Worm (Caenorhabditis elegans) whole organism, L2 larva: ENCODE data around the gene R11F4.2.

Experiments used
- alr-1 ChIP-seq: fragments of 150-350 bp; optimal IDR thresholded peaks from 2 replicates; lab custom pipeline; 2014; ENCODE audit warnings: missing biosample characterization, missing genetic modification characterization
- aly-2 ChIP-seq: fragments of 150-350 bp; optimal IDR thresholded peaks from 2 replicates; lab custom pipeline; 2014; ENCODE audit warnings: missing biosample characterization, missing genetic modification characterization
- ama-1 ChIP-seq: fragments of 150-350 bp; optimal IDR thresholded peaks from 2 replicates; lab custom pipeline; 2018; ENCODE audit warnings: inconsistent platforms
- egl-27 ChIP-seq: sonication (generic microtip); optimal IDR thresholded peaks from 3 replicates; lab custom pipeline; 2017; ENCODE audit warnings: missing biosample characterization, missing genetic modification reagents, missing genetic modification characterization
- lin-13 ChIP-seq: fragments of 150-350 bp; optimal IDR thresholded peaks from 2 replicates; lab custom pipeline; 2014; ENCODE audit warnings: missing biosample characterization, missing genetic modification reagents, missing genetic modification characterization
- lin-39 ChIP-seq: fragments of 150-350 bp; optimal IDR thresholded peaks from 2 replicates; lab custom pipeline; 2014; ENCODE audit warnings: missing biosample characterization, missing genetic modification reagents, missing genetic modification characterization
- lsy-2 ChIP-seq, 2 experiments: fragments of 150-350 bp in 1 of 2; sonication (generic microtip) in 1 of 2; optimal IDR thresholded peaks; 2 replicates each; lab custom pipeline; 2014 to 2017; ENCODE audit warnings: missing biosample characterization in 2 of 2, missing genetic modification characterization in 2 of 2
- nhr-21 ChIP-seq: fragments of 150-350 bp; optimal IDR thresholded peaks from 2 replicates; lab custom pipeline; 2014; ENCODE audit warnings: missing biosample characterization, missing genetic modification characterization
- nhr-77 ChIP-seq: fragments of 150-350 bp; optimal IDR thresholded peaks from 2 replicates; lab custom pipeline; 2014; ENCODE audit warnings: missing biosample characterization, missing genetic modification characterization
- sem-4 ChIP-seq: fragments of 150-350 bp; optimal IDR thresholded peaks from 2 replicates; lab custom pipeline; 2014; ENCODE audit warnings: missing biosample characterization, missing genetic modification reagents, missing genetic modification characterization
- skn-1 ChIP-seq: sonication (generic microtip); optimal IDR thresholded peaks from 2 replicates; lab custom pipeline; 2017; ENCODE audit warnings: missing biosample characterization, missing genetic modification characterization
- snpc-4 ChIP-seq: fragments of 150-350 bp; optimal IDR thresholded peaks from 2 replicates; lab custom pipeline; 2014; ENCODE audit warnings: missing biosample characterization, missing genetic modification characterization
- ztf-1 ChIP-seq: fragments of 200-800 bp; sonication (Bioruptor generic); conservative IDR thresholded peaks from 2 replicates; pipeline ENCODE4 v1.3.6; 2022; ENCODE audit warnings: missing genetic modification characterization, missing compliant biosample characterization
- ztf-4 ChIP-seq: fragments of 150-350 bp; optimal IDR thresholded peaks from 2 replicates; lab custom pipeline; 2014; ENCODE audit warnings: missing biosample characterization, missing genetic modification characterization

DNA sequence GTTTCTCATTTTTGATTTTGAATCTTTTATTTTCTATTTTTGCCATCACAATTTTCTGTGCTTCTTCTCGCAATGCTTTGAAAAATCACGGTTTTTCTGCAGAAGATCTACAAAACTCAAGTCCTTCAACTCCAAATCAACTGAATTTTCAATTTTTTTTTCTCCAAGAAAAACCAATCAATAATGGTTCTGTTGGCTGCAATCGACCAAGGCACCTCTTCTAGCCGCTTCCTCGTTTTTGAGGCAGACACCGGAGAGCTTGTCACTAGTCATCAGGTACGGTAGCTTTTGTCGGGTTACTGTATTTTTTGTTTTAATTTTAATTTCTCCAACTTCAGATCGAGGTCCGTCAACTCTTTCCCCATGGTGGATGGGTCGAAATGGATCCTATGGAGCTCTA lies 9.0 kb downstream of the R11F4.2 start, which contains the start of gene R11F4.1:
- TF ChIP-seq alr-1 (tag; lab: Kevin White, UChicago) (no peak), ama-1 (no peak), lin-39 (tag; lab: Kevin White, UChicago) (no peak), snpc-4 (tag; lab: Kevin White, UChicago) (no peak), egl-27 (tag; lab: Kevin White, UChicago) (no peak), lin-13 (no peak), nhr-77 (no peak), ztf-1 (GFP tag; lab: Robert Waterston, UW) (no peak), sem-4 (no peak), nhr-21 (tag; lab: Kevin White, UChicago) (no peak), lsy-2 (tag; optimal IDR thresholded peaks at IDR 0.05; lab: Kevin White, UChicago) (no peak), ztf-4 (tag; lab: Kevin White, UChicago) (no peak), skn-1 (no peak), aly-2 (tag; lab: Kevin White, UChicago) (no peak)
